Fruit fly (Drosophila melanogaster): Measurements from ENCODE around the gene CG44475.

Gene CG44475

DNA sequence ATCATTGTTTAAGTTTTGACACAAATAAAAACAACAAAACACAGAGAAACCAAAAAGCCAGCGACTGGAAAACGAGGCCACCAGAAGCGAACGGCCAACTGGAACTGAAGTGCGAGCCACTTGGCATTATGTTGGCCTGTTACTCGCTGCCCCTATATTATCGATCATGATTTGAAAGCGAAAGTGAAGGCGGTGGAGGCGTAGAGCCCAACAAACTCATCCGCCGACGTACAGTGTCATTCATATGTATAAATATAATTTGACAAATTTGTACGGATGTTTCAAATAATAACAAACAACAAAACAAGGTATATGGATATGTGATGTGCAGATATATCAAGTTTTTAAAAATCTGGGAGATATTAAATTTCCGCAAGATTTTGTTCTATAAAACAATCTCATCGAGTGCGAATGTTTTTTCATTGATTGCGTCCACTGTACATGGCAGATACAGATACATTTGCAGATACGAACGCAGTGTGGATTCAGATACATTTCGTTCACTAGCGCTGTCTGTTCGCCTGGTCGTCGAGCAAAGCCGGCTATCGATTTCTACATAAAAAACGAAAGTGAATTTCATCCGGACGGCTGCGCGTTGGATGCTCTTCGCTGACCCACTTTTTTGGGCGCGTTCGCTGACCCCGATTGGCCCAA, 28.1 kb upstream of the CG44475 start (continued):
- peak; percentile 98 for TF ChIP-seq HLHmδ (GFP tag; optimal IDR thresholded peaks at IDR 0.05)
- peak; percentile 88 for TF ChIP-seq ro (GFP tag; IDR thresholded peaks at IDR 0.05)
- TF ChIP-seq CG2129 (GFP tag; IDR thresholded peaks at IDR 0.05; ENCODE audit: partially characterized antibody) = no peak
- peak; percentile 87 for TF ChIP-seq Vsx1 (GFP tag; optimal IDR thresholded peaks at IDR 0.05)
- TF ChIP-seq pho (GFP tag; optimal IDR thresholded peaks at IDR 0.05) = peak; percentile 94
- TF ChIP-seq cas (GFP tag; IDR thresholded peaks at IDR 0.05) = peak; percentile 80
- peak; percentile 67 for TF ChIP-seq MTF-1 (GFP tag; optimal IDR thresholded peaks at IDR 0.05; ENCODE audit: borderline replicate concordance)
- peak; percentile 94 for TF ChIP-seq CG30431 (GFP tag; optimal IDR thresholded peaks at IDR 0.05)
- peak; percentile 96 for TF ChIP-seq CG12299 (tag; optimal IDR thresholded peaks at IDR 0.05)
- TF ChIP-seq otp (GFP tag; IDR thresholded peaks at IDR 0.05) = peak; percentile 95
- peak; percentile 54 for TF ChIP-seq cg (GFP tag; optimal IDR thresholded peaks at IDR 0.05)
- peak; percentile 35 for TF ChIP-seq CG9797 (GFP tag; optimal IDR thresholded peaks at IDR 0.05)
- peak; percentile 92 for TF ChIP-seq lbe (GFP tag; optimal IDR thresholded peaks at IDR 0.05)
- no peak for TF ChIP-seq kah (GFP tag; optimal IDR thresholded peaks at IDR 0.05)
- peak; percentile 98 for TF ChIP-seq gsb-n (tag; optimal IDR thresholded peaks at IDR 0.05)
- peak; percentile 94 for TF ChIP-seq CG9609 (GFP tag; optimal IDR thresholded peaks at IDR 0.05)
- TF ChIP-seq CG18011 (GFP tag; optimal IDR thresholded peaks at IDR 0.05) = peak; percentile 79
- TF ChIP-seq zfh1 (GFP tag; IDR thresholded peaks at IDR 0.05) = peak; percentile 95
- peak; percentile 93 for TF ChIP-seq CG1792 (GFP tag; optimal IDR thresholded peaks at IDR 0.05)
- 0 out of 3 replicates have a peak, but pooled peaks have one; percentile 20 for TF ChIP-seq Opbp (GFP tag; IDR thresholded peaks at IDR 0.05; ENCODE audit: partially characterized antibody)
- peak; percentile 39 for TF ChIP-seq CG7928 (GFP tag; optimal IDR thresholded peaks at IDR 0.05)
- peak; percentile 71 for TF ChIP-seq CG7271 (tag; optimal IDR thresholded peaks at IDR 0.05)
- TF ChIP-seq CG3281 (GFP tag; optimal IDR thresholded peaks at IDR 0.05) = peak; percentile 92
- peak; percentile 95 for TF ChIP-seq pum (GFP tag; optimal IDR thresholded peaks at IDR 0.05)
- TF ChIP-seq Bteb2 (GFP tag; optimal IDR thresholded peaks at IDR 0.05) = peak; percentile 96
- TF ChIP-seq NC2β (GFP tag; optimal IDR thresholded peaks at IDR 0.05) = peak; percentile 95
- peak; percentile 96 for TF ChIP-seq CG4424 (GFP tag; optimal IDR thresholded peaks at IDR 0.05)
- no peak for TF ChIP-seq mld (GFP tag; IDR thresholded peaks at IDR 0.05; ENCODE audit: partially characterized antibody)
- peak; percentile 69 to 98 for TF ChIP-seq bsh (GFP tag; optimal IDR thresholded peaks at IDR 0.05)
- peak; percentile 96 for TF ChIP-seq chn (GFP tag; optimal IDR thresholded peaks at IDR 0.05)
- TF ChIP-seq CTCF (GFP tag; optimal IDR thresholded peaks at IDR 0.05) = peak; percentile 65
- TF ChIP-seq Abd-B (GFP tag; optimal IDR thresholded peaks at IDR 0.05) = peak; percentile 93
- peak; percentile 91 for TF ChIP-seq gro (GFP tag; optimal IDR thresholded peaks at IDR 0.05)
- TF ChIP-seq CG5245 (GFP tag; optimal IDR thresholded peaks at IDR 0.05) = peak; percentile 92
- no peak for TF ChIP-seq D (optimal IDR thresholded peaks at IDR 0.05)
- TF ChIP-seq D (GFP tag; optimal IDR thresholded peaks at IDR 0.05) = peak; percentile 94
- peak; percentile 85; the same call in 1 of the 2 replicates for TF ChIP-seq dati (GFP tag; IDR thresholded peaks at IDR 0.05)
- peak; percentile 92 for TF ChIP-seq wek (GFP tag; optimal IDR thresholded peaks at IDR 0.05)
- TF ChIP-seq ci (GFP tag; IDR thresholded peaks at IDR 0.05) = peak; percentile 97
- TF ChIP-seq CG17802 (tag; optimal IDR thresholded peaks at IDR 0.05) = peak; percentile 88
- peak; percentile 96 for TF ChIP-seq Sox100B (GFP tag; optimal IDR thresholded peaks at IDR 0.05)
- TF ChIP-seq Xbp1 (GFP tag; optimal IDR thresholded peaks at IDR 0.05) = peak; percentile 96
- TF ChIP-seq CG4617 (GFP tag; optimal IDR thresholded peaks at IDR 0.05; ENCODE audit: borderline replicate concordance) = peak; percentile 84
- peak; percentile 84 for TF ChIP-seq tup (GFP tag; optimal IDR thresholded peaks at IDR 0.05)
- TF ChIP-seq bowl (GFP tag; IDR thresholded peaks at IDR 0.05) = peak; percentile 82; the same call in 1 of the 2 replicates
- TF ChIP-seq Pdp1 (GFP tag; optimal IDR thresholded peaks at IDR 0.05) = peak; percentile 91 to 96
- no peak for TF ChIP-seq zf30C (GFP tag; optimal IDR thresholded peaks at IDR 0.05)
- peak; percentile 96 for TF ChIP-seq chm (GFP tag; IDR thresholded peaks at IDR 0.05)
- TF ChIP-seq CG3995 (GFP tag; optimal IDR thresholded peaks at IDR 0.05) = peak; percentile 70
- TF ChIP-seq NK7.1 (GFP tag; optimal IDR thresholded peaks at IDR 0.05) = peak; percentile 93

All from whole organism, embryonic.